Worm (Caenorhabditis elegans) whole organism, L4 larva: ENCODE measurements around the gene ubc-18.

Experiments used
- D1046.2 ChIP-seq: fragments of 200-800 bp; sonication (Bioruptor generic); IDR thresholded peaks from 2 replicates; pipeline ENCODE4 v1.3.6; 2022; ENCODE audit warnings: missing genetic modification characterization, missing compliant biosample characterization
- F44E2.7 ChIP-seq: fragments of 200-800 bp; sonication (Bioruptor generic); IDR thresholded peaks from 2 replicates; pipeline ENCODE4 v2.1.2; 2022; ENCODE audit warnings: missing genetic modification characterization, missing compliant biosample characterization
- F49E8.2 ChIP-seq: sonication (generic microtip); optimal IDR thresholded peaks from 2 replicates; lab custom pipeline; 2016; ENCODE audit warnings: missing compliant biosample characterization, mild to moderate bottlenecking, missing genetic modification characterization, borderline replicate concordance
- T20F7.1 ChIP-seq: fragments of 200-800 bp; sonication (Bioruptor generic); optimal IDR thresholded peaks from 2 replicates; lab custom pipeline; 2018; ENCODE audit warnings: mild to moderate bottlenecking, missing genetic modification characterization, missing compliant biosample characterization
- Y105C5A.15 ChIP-seq: fragments of 200-800 bp; sonication (Bioruptor generic); IDR thresholded peaks from 2 replicates; pipeline ENCODE4 v1.3.6; 2022; ENCODE audit warnings: missing genetic modification characterization, missing compliant biosample characterization
- Y5F2A.4 ChIP-seq: fragments of 200-800 bp; sonication (Bioruptor generic); optimal IDR thresholded peaks from 2 replicates; lab custom pipeline; 2018; ENCODE audit warnings: mild to moderate bottlenecking, missing genetic modification characterization, missing compliant biosample characterization
- Y75B8A.6 ChIP-seq: fragments of 200-800 bp; sonication (Bioruptor generic); IDR thresholded peaks from 2 replicates; pipeline ENCODE4 v1.3.6; 2022; ENCODE audit warnings: missing genetic modification reagents, missing genetic modification characterization, missing compliant biosample characterization
- aly-2 ChIP-seq: sonication (generic microtip); optimal IDR thresholded peaks from 2 replicates; lab custom pipeline; 2018; ENCODE audit warnings: missing biosample characterization, missing genetic modification characterization
- ceh-28 ChIP-seq: fragments of 150-350 bp; optimal IDR thresholded peaks from 2 replicates; lab custom pipeline; 2014; ENCODE audit warnings: missing biosample characterization, missing genetic modification reagents, missing genetic modification characterization
- ceh-32 ChIP-seq: sonication (generic microtip); optimal IDR thresholded peaks from 2 replicates; lab custom pipeline; 2016; ENCODE audit warnings: mild to moderate bottlenecking, missing genetic modification characterization, missing compliant biosample characterization; ENCODE audit not compliant: poor library complexity
- ceh-44 ChIP-seq: fragments of 200-800 bp; sonication (Bioruptor generic); IDR thresholded peaks from 2 replicates; pipeline ENCODE4 v1.3.6; 2022; ENCODE audit warnings: missing genetic modification reagents, missing genetic modification characterization, missing compliant biosample characterization
- cey-2 ChIP-seq: sonication (generic microtip); optimal IDR thresholded peaks from 3 replicates; lab custom pipeline; 2017; ENCODE audit warnings: missing genetic modification characterization, mild to moderate bottlenecking, missing compliant biosample characterization, antibody characterized with exemption, borderline replicate concordance; ENCODE audit not compliant: insufficient read depth
- daf-16 ChIP-seq, 3 experiments: sonication (generic microtip); optimal IDR thresholded peaks; 2 replicates each; lab custom pipeline; 2016 to 2017; ENCODE audit warnings: missing genetic modification characterization in 3 of 3, missing genetic modification reagents in 3 of 3, mild to moderate bottlenecking in 2 of 3, missing compliant biosample characterization in 2 of 3, missing biosample characterization in 1 of 3, moderate library complexity in 1 of 3
- daf-19 ChIP-seq: fragments of 200-800 bp; sonication (Bioruptor generic); conservative IDR thresholded peaks from 2 replicates; pipeline ENCODE4 v1.3.6; 2022; ENCODE audit warnings: missing genetic modification characterization, missing compliant biosample characterization
- daf-8 ChIP-seq: fragments of 200-800 bp; sonication (Bioruptor generic); IDR thresholded peaks from 2 replicates; pipeline ENCODE4 v1.3.6; 2022; ENCODE audit warnings: missing genetic modification characterization, missing compliant biosample characterization
- dmd-9 ChIP-seq: fragments of 200-800 bp; sonication (Bioruptor generic); IDR thresholded peaks from 2 replicates; pipeline ENCODE4 v1.3.6; 2022; ENCODE audit warnings: missing genetic modification reagents, missing genetic modification characterization, missing compliant biosample characterization
- dpl-1 ChIP-seq: fragments of 150-350 bp; optimal IDR thresholded peaks from 2 replicates; lab custom pipeline; 2014; ENCODE audit warnings: missing biosample characterization, missing genetic modification reagents, missing genetic modification characterization
- duxl-1 ChIP-seq: sonication (generic microtip); optimal IDR thresholded peaks from 2 replicates; lab custom pipeline; 2016; ENCODE audit warnings: mild to moderate bottlenecking, missing genetic modification characterization, moderate library complexity, missing compliant biosample characterization; ENCODE audit not compliant: poor library complexity
- fos-1 ChIP-seq: fragments of 150-350 bp; optimal IDR thresholded peaks from 2 replicates; lab custom pipeline; 2014; ENCODE audit warnings: missing biosample characterization, missing genetic modification characterization
- gei-8 ChIP-seq: fragments of 200-800 bp; sonication (Bioruptor generic); optimal IDR thresholded peaks from 2 replicates; lab custom pipeline; 2018; ENCODE audit warnings: mild to moderate bottlenecking, missing genetic modification characterization, missing compliant biosample characterization
- hlh-11 ChIP-seq: fragments of 200-800 bp; sonication (Bioruptor generic); optimal IDR thresholded peaks from 2 replicates; lab custom pipeline; 2018; ENCODE audit warnings: mild to moderate bottlenecking, missing genetic modification characterization, missing compliant biosample characterization
- hlh-30 ChIP-seq: sonication (generic microtip); optimal IDR thresholded peaks from 2 replicates; lab custom pipeline; 2017; ENCODE audit warnings: antibody characterized with exemption, mild to moderate bottlenecking, missing genetic modification characterization, missing compliant biosample characterization; ENCODE audit not compliant: insufficient read depth
- hmg-1.1 ChIP-seq: fragments of 200-800 bp; sonication (Bioruptor generic); IDR thresholded peaks from 2 replicates; pipeline ENCODE4 v1.3.6; 2022; ENCODE audit warnings: missing genetic modification reagents, missing genetic modification characterization, missing compliant biosample characterization
- jun-1 ChIP-seq: fragments of 150-350 bp; optimal IDR thresholded peaks from 2 replicates; lab custom pipeline; 2014; ENCODE audit warnings: missing biosample characterization, missing genetic modification reagents, missing genetic modification characterization
- lin-29 ChIP-seq: fragments of 200-800 bp; sonication (Bioruptor generic); IDR thresholded peaks from 2 replicates; pipeline ENCODE4 v1.3.6; 2022; ENCODE audit warnings: missing genetic modification reagents, missing genetic modification characterization, missing compliant biosample characterization
- lin-38 ChIP-seq: fragments of 200-800 bp; sonication (Bioruptor generic); IDR thresholded peaks from 2 replicates; pipeline ENCODE4 v1.3.6; 2022; ENCODE audit warnings: missing genetic modification reagents, missing genetic modification characterization, missing compliant biosample characterization
- lir-3 ChIP-seq: sonication (generic microtip); optimal IDR thresholded peaks from 2 replicates; lab custom pipeline; 2016; ENCODE audit warnings: mild to moderate bottlenecking, missing genetic modification characterization, missing compliant biosample characterization
- lsy-2 ChIP-seq, 2 experiments: fragments of 150-350 bp in 1 of 2; sonication (generic microtip) in 1 of 2; optimal IDR thresholded peaks; 2 replicates each; lab custom pipeline; 2014 to 2017; ENCODE audit warnings: missing biosample characterization in 2 of 2, missing genetic modification characterization in 2 of 2
- madf-5 ChIP-seq, 2 experiments: fragments of 200-800 bp; sonication (Bioruptor generic); IDR thresholded peaks; 2 replicates each; pipeline ENCODE4 v1.3.6; 2022; ENCODE audit warnings: missing compliant biosample characterization in 2 of 2, missing genetic modification characterization in 2 of 2
- madf-9 ChIP-seq: fragments of 200-800 bp; sonication (Bioruptor generic); conservative IDR thresholded peaks from 2 replicates; pipeline ENCODE4 v1.3.6; 2022; ENCODE audit warnings: missing genetic modification reagents, missing genetic modification characterization, missing compliant biosample characterization
- mep-1 ChIP-seq: fragments of 150-350 bp; sonication (generic microtip); optimal IDR thresholded peaks from 3 replicates; lab custom pipeline; 2014; ENCODE audit warnings: missing biosample characterization, missing genetic modification characterization
- mes-2 ChIP-seq: sonication (generic microtip); optimal IDR thresholded peaks from 2 replicates; lab custom pipeline; 2016; ENCODE audit warnings: missing genotype, mild to moderate bottlenecking, missing genetic modification characterization, missing compliant biosample characterization; ENCODE audit not compliant: poor library complexity, severe bottlenecking
- mxl-3 ChIP-seq: fragments of 200-800 bp; sonication (Bioruptor generic); optimal IDR thresholded peaks from 2 replicates; lab custom pipeline; 2018; ENCODE audit warnings: mild to moderate bottlenecking, missing genetic modification characterization, missing compliant biosample characterization
- nhr-10 ChIP-seq: fragments of 150-350 bp; optimal IDR thresholded peaks from 2 replicates; lab custom pipeline; 2014; ENCODE audit warnings: missing biosample characterization, missing genetic modification characterization
- nhr-102 ChIP-seq: sonication (generic microtip); optimal IDR thresholded peaks from 2 replicates; lab custom pipeline; 2016; ENCODE audit warnings: mild to moderate bottlenecking, missing genetic modification characterization, moderate library complexity, missing compliant biosample characterization
- nhr-11 ChIP-seq: fragments of 150-350 bp; optimal IDR thresholded peaks from 2 replicates; lab custom pipeline; 2014; ENCODE audit warnings: missing biosample characterization, missing genetic modification characterization
- nhr-28 ChIP-seq: fragments of 150-350 bp; optimal IDR thresholded peaks from 2 replicates; lab custom pipeline; 2014; ENCODE audit warnings: missing biosample characterization, missing genetic modification characterization
- nhr-42 ChIP-seq: fragments of 200-800 bp; sonication (Bioruptor generic); IDR thresholded peaks from 2 replicates; pipeline ENCODE4 v1.3.6; 2022; ENCODE audit warnings: missing genetic modification characterization, missing compliant biosample characterization
- nhr-6 ChIP-seq: fragments of 150-350 bp; optimal IDR thresholded peaks from 2 replicates; lab custom pipeline; 2014; ENCODE audit warnings: missing biosample characterization, missing genetic modification characterization
- nhr-76 ChIP-seq: fragments of 150-350 bp; optimal IDR thresholded peaks from 2 replicates; lab custom pipeline; 2014; ENCODE audit warnings: missing biosample characterization, missing genetic modification characterization
- nhr-77 ChIP-seq: fragments of 150-350 bp; optimal IDR thresholded peaks from 2 replicates; lab custom pipeline; 2014; ENCODE audit warnings: missing biosample characterization, missing genetic modification characterization
- php-3 ChIP-seq: fragments of 200-800 bp; sonication (Bioruptor generic); IDR thresholded peaks from 2 replicates; pipeline ENCODE4 v1.3.6; 2022; ENCODE audit warnings: missing genetic modification reagents, missing genetic modification characterization, missing compliant biosample characterization
- pqm-1 ChIP-seq: sonication (generic microtip); optimal IDR thresholded peaks from 2 replicates; lab custom pipeline; 2017; ENCODE audit warnings: missing biosample characterization, missing genetic modification characterization
- spr-3 ChIP-seq: fragments of 200-800 bp; sonication (Bioruptor generic); optimal IDR thresholded peaks from 2 replicates; lab custom pipeline; 2018; ENCODE audit warnings: mild to moderate bottlenecking, missing genetic modification characterization, missing compliant biosample characterization
- tag-97 ChIP-seq: fragments of 200-800 bp; sonication (Bioruptor generic); IDR thresholded peaks from 2 replicates; pipeline ENCODE4 v1.3.6; 2022; ENCODE audit warnings: missing genetic modification characterization, missing compliant biosample characterization
- zfp-2 ChIP-seq: sonication (generic microtip); optimal IDR thresholded peaks from 2 replicates; lab custom pipeline; 2016; ENCODE audit warnings: mild to moderate bottlenecking, missing genetic modification characterization, missing compliant biosample characterization
- zfp-3 ChIP-seq: fragments of 200-800 bp; sonication (Bioruptor generic); conservative IDR thresholded peaks from 2 replicates; pipeline ENCODE4 v1.3.6; 2022; ENCODE audit warnings: missing genetic modification reagents, missing genetic modification characterization, missing compliant biosample characterization
- zip-11 ChIP-seq: fragments of 200-800 bp; sonication (Bioruptor generic); IDR thresholded peaks from 2 replicates; pipeline ENCODE4 v1.3.6; 2022; ENCODE audit warnings: missing genetic modification characterization, missing compliant biosample characterization
- zip-2 ChIP-seq: fragments of 150-350 bp; optimal IDR thresholded peaks from 2 replicates; lab custom pipeline; 2014; ENCODE audit warnings: missing biosample characterization, missing genetic modification characterization

ubc-18 gene

DNA sequence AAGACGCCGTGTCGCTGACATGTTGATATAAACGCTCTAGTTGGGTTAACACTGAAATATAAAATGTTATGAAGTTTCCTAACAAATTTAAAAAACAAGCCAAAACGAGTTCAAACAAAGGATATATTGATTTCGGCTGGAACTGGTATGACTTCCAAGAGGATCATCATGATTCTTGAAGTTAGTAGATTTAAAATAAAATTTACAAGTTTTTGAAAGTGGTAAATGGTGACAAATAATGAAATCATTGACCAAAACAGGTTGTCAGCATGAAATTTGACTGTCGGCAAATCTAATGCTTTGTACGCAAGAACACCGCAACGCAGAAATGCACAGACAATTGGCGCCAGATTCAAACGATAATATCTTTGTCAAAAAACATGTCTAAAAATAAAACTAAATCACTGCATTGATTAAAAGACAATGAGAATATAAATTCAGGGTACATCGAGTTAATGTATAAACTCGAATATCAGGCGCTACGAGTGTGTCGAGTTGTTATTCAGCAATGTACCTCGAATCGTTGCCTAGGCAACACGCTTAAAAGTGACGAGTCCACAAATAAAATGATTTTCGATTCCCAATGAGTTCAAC, at the start of gene ubc-18, which contains the start of gene R01H2.8:
ubc-18 (minus strand) TSS at position 51 of the 594 bp plus-strand sequence.
R01H2.8 (plus strand) TSS at position 544 of the 594 bp plus-strand sequence.
- TF ChIP-seq fos-1 (tag; lab: Kevin White, UChicago) (no peak), ceh-28 (tag; lab: Kevin White, UChicago) (no peak), duxl-1 (tag; lab: Kevin White, UChicago) (no peak), madf-9 (no peak), lsy-2 (tag; optimal IDR thresholded peaks at IDR 0.05; lab: Kevin White, UChicago) (peak in 1 of 2 experiments; percentile 63), daf-19 (GFP tag; lab: Robert Waterston, UW) (no peak), jun-1 (no peak), F49E8.2 (no peak), hlh-11 (no peak), Y5F2A.4 (GFP tag; lab: Kevin White, UChicago) (no peak), php-3 (GFP tag; lab: Robert Waterston, UW) (no peak), hlh-30 (tag; lab: Kevin White, UChicago) (peak; percentile 16), T20F7.1 (GFP tag; lab: Kevin White, UChicago) (peak; percentile 20), mxl-3 (GFP tag; lab: Kevin White, UChicago) (no peak), nhr-102 (tag; lab: Kevin White, UChicago) (no peak), dpl-1 (GFP tag; lab: Kevin White, UChicago) (peak; percentile 91), lin-38 (GFP tag; lab: Robert Waterston, UW) (peak; percentile 53), nhr-76 (tag; lab: Kevin White, UChicago) (no peak), zip-11 (GFP tag; lab: Robert Waterston, UW) (no peak), daf-16 (GFP tag; optimal IDR thresholded peaks at IDR 0.05; lab: Kevin White, UChicago) (no peak), daf-16 (tag; optimal IDR thresholded peaks at IDR 0.05; lab: Kevin White, UChicago) (peak; percentile 48), ceh-32 (no peak), D1046.2 (no peak), Y75B8A.6 (no peak), pqm-1 (tag; lab: Kevin White, UChicago) (no peak), madf-5 (GFP tag; IDR thresholded peaks at IDR 0.05; lab: Robert Waterston, UW) (no peak), daf-8 (no peak), nhr-6 (no peak), lir-3 (no peak), mes-2 (peak; percentile 62), Y105C5A.15 (no peak), zfp-2 (tag; lab: Kevin White, UChicago) (no peak), dmd-9 (GFP tag; lab: Robert Waterston, UW) (no peak), mep-1 (tag; lab: Kevin White, UChicago) (peak; percentile 5)

DNA sequence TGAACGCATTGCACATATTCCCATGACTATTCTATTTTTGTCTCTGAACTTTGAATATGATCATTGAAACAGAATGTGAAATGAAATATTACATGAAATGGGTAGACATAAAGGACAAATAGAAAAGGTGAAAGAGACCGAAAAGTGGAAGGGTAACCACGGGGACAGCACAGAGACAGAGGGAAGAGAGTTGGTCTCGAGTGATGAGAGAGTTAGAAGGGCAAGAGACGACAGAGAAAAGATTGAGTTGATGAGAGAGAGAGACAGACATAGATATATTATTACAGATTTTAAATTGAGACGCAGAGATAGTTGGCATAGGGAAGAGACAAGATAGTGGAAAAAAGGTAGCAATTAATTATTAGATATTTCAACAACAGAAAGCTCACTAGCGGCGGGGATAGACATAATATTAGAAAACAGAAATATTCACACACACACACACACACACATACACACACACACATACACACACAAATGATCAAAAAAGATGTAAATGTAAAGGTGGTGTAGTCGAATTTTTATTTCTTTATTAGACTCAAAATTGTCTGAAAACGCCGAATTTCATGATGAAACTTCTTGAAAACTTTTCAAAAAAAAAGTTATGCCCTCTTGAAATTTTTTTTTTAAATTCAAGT, 48.4 kb upstream of the ubc-18 start:
- TF ChIP-seq hmg-1.1 (GFP tag; lab: Robert Waterston, UW) (peak; percentile 61), gei-8 (GFP tag; lab: Kevin White, UChicago) (no peak), php-3 (GFP tag; lab: Robert Waterston, UW) (no peak), ceh-28 (tag; lab: Kevin White, UChicago) (no peak), cey-2 (tag; lab: Kevin White, UChicago) (no peak), mxl-3 (GFP tag; lab: Kevin White, UChicago) (peak; percentile 74), F44E2.7 (no peak), aly-2 (no peak), nhr-77 (tag; lab: Kevin White, UChicago) (peak; percentile 31), tag-97 (no peak), lin-29 (GFP tag; lab: Robert Waterston, UW) (no peak), Y75B8A.6 (no peak), ceh-44 (no peak), nhr-10 (tag; lab: Kevin White, UChicago) (peak; percentile 88), nhr-102 (tag; lab: Kevin White, UChicago) (no peak), duxl-1 (tag; lab: Kevin White, UChicago) (no peak), nhr-28 (peak; percentile 87), pqm-1 (tag; lab: Kevin White, UChicago) (peak; percentile 69), spr-3 (no peak), nhr-11 (tag; lab: Kevin White, UChicago) (peak; percentile 9), zip-2 (tag; lab: Kevin White, UChicago) (no peak), nhr-42 (no peak), zfp-3 (GFP tag; lab: Robert Waterston, UW) (0 out of 2 replicates have a peak, but pooled peaks have one; percentile 13)
